Fruit fly (Drosophila melanogaster) whole organism, embryonic: ENCODE measurements around the gene Tailor.

Experiments used
- Abd-B ChIP-seq: fragments of 200-800 bp; sonication (Bioruptor generic); optimal IDR thresholded peaks from 2 replicates; lab custom pipeline; 2018; ENCODE audit warnings: missing biosample characterization, mild to moderate bottlenecking, missing genetic modification characterization, moderate library complexity
- Atf-2 ChIP-seq: fragments of 200-800 bp; sonication (Bioruptor generic); optimal IDR thresholded peaks from 2 replicates; lab custom pipeline; 2016; ENCODE audit warnings: missing biosample characterization, missing genetic modification characterization
- Awh ChIP-seq: fragments of 200-800 bp; sonication (Bioruptor generic); IDR thresholded peaks from 2 replicates; pipeline ENCODE4, ENCODE4 v1.3.6; 2022; ENCODE audit warnings: missing biosample characterization, missing genetic modification characterization
- CG10147 ChIP-seq: fragments of 200-800 bp; sonication (Bioruptor generic); optimal IDR thresholded peaks from 2 replicates; lab custom pipeline; 2019; ENCODE audit warnings: missing biosample characterization, mild to moderate bottlenecking, missing genetic modification characterization, moderate library complexity
- CG10366 ChIP-seq: fragments of 200-800 bp; sonication (Bioruptor generic); IDR thresholded peaks from 2 replicates; pipeline ENCODE4 v1.3.6; 2022; ENCODE audit warnings: missing biosample characterization, missing genetic modification characterization
- CG11560 ChIP-seq: fragments of 200-800 bp; sonication (Bioruptor generic); IDR thresholded peaks from 3 replicates; pipeline ENCODE4 v1.3.6; 2022; ENCODE audit warnings: missing biosample characterization, missing genetic modification characterization
- CG12299 ChIP-seq: fragments of 200-800 bp; sonication (Bioruptor generic); optimal IDR thresholded peaks from 2 replicates; lab custom pipeline; 2018; ENCODE audit warnings: missing biosample characterization, mild to moderate bottlenecking, missing genetic modification characterization
- CG12744 ChIP-seq: fragments of 200-800 bp; sonication (Bioruptor generic); optimal IDR thresholded peaks from 2 replicates; lab custom pipeline; 2016; ENCODE audit warnings: missing biosample characterization, missing genetic modification characterization
- CG13296 ChIP-seq: fragments of 200-800 bp; sonication (Bioruptor generic); optimal IDR thresholded peaks from 3 replicates; lab custom pipeline; 2018; ENCODE audit warnings: missing biosample characterization, mild to moderate bottlenecking, missing genetic modification characterization
- CG1603 ChIP-seq: fragments of 200-800 bp; sonication (Bioruptor generic); optimal IDR thresholded peaks from 2 replicates; lab custom pipeline; 2019; ENCODE audit warnings: missing biosample characterization, mild to moderate bottlenecking, missing genetic modification characterization, moderate library complexity
- CG18011 ChIP-seq: fragments of 200-800 bp; sonication (Bioruptor generic); optimal IDR thresholded peaks from 2 replicates; lab custom pipeline; 2017; ENCODE audit warnings: missing biosample characterization, missing genetic modification characterization, mild to moderate bottlenecking, moderate library complexity, missing genotype
- CG2875 ChIP-seq: fragments of 200-800 bp; sonication (Bioruptor generic); optimal IDR thresholded peaks from 2 replicates; lab custom pipeline; 2017; ENCODE audit warnings: missing biosample characterization, mild to moderate bottlenecking, missing genetic modification characterization, missing genetic modification reagents
- CG32767 ChIP-seq: fragments of 200-800 bp; sonication (Bioruptor generic); IDR thresholded peaks from 2 replicates; pipeline ENCODE4 v1.3.6; 2022; ENCODE audit warnings: missing biosample characterization, missing genetic modification characterization
- CG32772 ChIP-seq: fragments of 200-800 bp; sonication (Bioruptor generic); IDR thresholded peaks from 2 replicates; pipeline ENCODE4 v1.3.6; 2022; ENCODE audit warnings: missing biosample characterization, missing genetic modification characterization
- CG33213 ChIP-seq: fragments of 200-800 bp; sonication (Bioruptor generic); optimal IDR thresholded peaks from 3 replicates; lab custom pipeline; 2016; ENCODE audit warnings: missing biosample characterization, missing genetic modification characterization
- CG4854 ChIP-seq: fragments of 200-800 bp; sonication (Bioruptor generic); optimal IDR thresholded peaks from 2 replicates; lab custom pipeline; 2016; ENCODE audit warnings: missing biosample characterization, missing genetic modification characterization, inconsistent platforms
- CG7987 ChIP-seq: fragments of 200-800 bp; sonication (Bioruptor generic); optimal IDR thresholded peaks from 2 replicates; lab custom pipeline; 2018; ENCODE audit warnings: missing biosample characterization, mild to moderate bottlenecking, missing genetic modification characterization, moderate library complexity
- CG8089 ChIP-seq: fragments of 200-800 bp; sonication (Bioruptor generic); optimal IDR thresholded peaks from 3 replicates; lab custom pipeline; 2016; ENCODE audit warnings: missing biosample characterization, missing genetic modification characterization
- CG9437 ChIP-seq: fragments of 200-800 bp; sonication (Bioruptor generic); optimal IDR thresholded peaks from 2 replicates; lab custom pipeline; 2018; ENCODE audit warnings: missing biosample characterization, mild to moderate bottlenecking, missing genetic modification characterization
- D19A ChIP-seq: fragments of 200-800 bp; optimal IDR thresholded peaks from 3 replicates; lab custom pipeline; 2019; ENCODE audit warnings: missing biosample characterization, mild to moderate bottlenecking, missing genetic modification characterization, moderate library complexity
- Fer3 ChIP-seq: fragments of 200-800 bp; sonication (Bioruptor generic); optimal IDR thresholded peaks from 2 replicates; lab custom pipeline; 2018; ENCODE audit warnings: missing biosample characterization, mild to moderate bottlenecking, missing genetic modification characterization, moderate library complexity
- H15 ChIP-seq: fragments of 200-800 bp; sonication (Bioruptor generic); IDR thresholded peaks from 3 replicates; pipeline ENCODE4 v1.3.6; 2022; ENCODE audit warnings: missing biosample characterization, missing genetic modification characterization
- HmgD ChIP-seq: fragments of 200-800 bp; sonication (Bioruptor generic); optimal IDR thresholded peaks from 3 replicates; lab custom pipeline; 2016; ENCODE audit warnings: missing biosample characterization, missing genetic modification characterization
- Hsf ChIP-seq: fragments of 200-800 bp; sonication (Bioruptor generic); optimal IDR thresholded peaks from 3 replicates; lab custom pipeline; 2016; ENCODE audit warnings: missing biosample characterization, missing genetic modification characterization
- Max ChIP-seq: fragments of 200-800 bp; sonication (Bioruptor generic); optimal IDR thresholded peaks from 2 replicates; lab custom pipeline; 2016; ENCODE audit warnings: missing biosample characterization, mild to moderate bottlenecking, missing genetic modification characterization
- NK7.1 ChIP-seq: fragments of 200-800 bp; sonication (Bioruptor generic); optimal IDR thresholded peaks from 3 replicates; lab custom pipeline; 2016; ENCODE audit warnings: missing biosample characterization, missing genetic modification characterization
- Nf-YC ChIP-seq: fragments of 200-800 bp; optimal IDR thresholded peaks from 3 replicates; lab custom pipeline; 2019; ENCODE audit warnings: missing biosample characterization, mild to moderate bottlenecking, missing genetic modification characterization, moderate library complexity
- Rx ChIP-seq: fragments of 200-800 bp; sonication (Bioruptor generic); IDR thresholded peaks from 2 replicates; pipeline ENCODE4 v1.3.6; 2022; ENCODE audit warnings: missing biosample characterization, missing genetic modification characterization
- Ssrp ChIP-seq: fragments of 200-800 bp; sonication (Bioruptor generic); optimal IDR thresholded peaks from 2 replicates; lab custom pipeline; 2018; ENCODE audit warnings: missing biosample characterization, mild to moderate bottlenecking, missing genetic modification characterization, moderate library complexity
- Trl ChIP-seq, 3 experiments: fragments of >200 bp in 2 of 3; fragments of 200-800 bp in 1 of 3; sonication (Bioruptor generic) in 1 of 3; optimal IDR thresholded peaks; 2 replicates in 1 of 3; 3 replicates in 2 of 3; lab custom pipeline; 2016 to 2017; ENCODE audit warnings: missing biosample characterization in 1 of 3, missing genetic modification characterization in 1 of 3
- bbx ChIP-seq: fragments of 200-800 bp; sonication (Bioruptor generic); IDR thresholded peaks from 2 replicates; pipeline ENCODE4 v1.3.6; 2022; ENCODE audit warnings: missing biosample characterization, missing genetic modification characterization; ENCODE audit not compliant: partially characterized antibody
- cad ChIP-seq: fragments of >200 bp; optimal IDR thresholded peaks from 2 replicates; lab custom pipeline; 2017; ENCODE audit warnings: missing biosample characterization, missing genetic modification characterization
- danr ChIP-seq: fragments of 200-800 bp; sonication (Bioruptor generic); IDR thresholded peaks from 2 replicates; pipeline ENCODE4 v1.3.6; 2022; ENCODE audit warnings: missing biosample characterization, missing genetic modification characterization
- fd96Cb ChIP-seq: fragments of 200-800 bp; sonication (Bioruptor generic); optimal IDR thresholded peaks from 2 replicates; lab custom pipeline; 2018; ENCODE audit warnings: missing biosample characterization, mild to moderate bottlenecking, missing genetic modification characterization, moderate library complexity
- fru ChIP-seq: fragments of >200 bp; optimal IDR thresholded peaks from 2 replicates; lab custom pipeline; 2017
- ham ChIP-seq: fragments of 200-800 bp; sonication (Bioruptor generic); IDR thresholded peaks from 2 replicates; pipeline ENCODE4 v1.3.6; 2022; ENCODE audit warnings: missing biosample characterization, missing genetic modification characterization
- lbe ChIP-seq: fragments of 200-800 bp; sonication (Bioruptor generic); optimal IDR thresholded peaks from 2 replicates; lab custom pipeline; 2016; ENCODE audit warnings: missing biosample characterization, mild to moderate bottlenecking, missing genetic modification characterization
- lilli ChIP-seq: fragments of 200-800 bp; sonication (Bioruptor generic); optimal IDR thresholded peaks from 3 replicates; lab custom pipeline; 2016; ENCODE audit warnings: missing biosample characterization, missing genetic modification characterization
- lmd ChIP-seq: fragments of 200-800 bp; sonication (Bioruptor generic); IDR thresholded peaks from 2 replicates; pipeline ENCODE4 v1.3.6; 2022; ENCODE audit warnings: missing biosample characterization, missing genetic modification characterization
- luna ChIP-seq: fragments of 200-800 bp; sonication (Bioruptor generic); optimal IDR thresholded peaks from 2 replicates; lab custom pipeline; 2016; ENCODE audit warnings: missing biosample characterization, missing genetic modification characterization
- nau ChIP-seq: fragments of 200-800 bp; sonication (Bioruptor generic); optimal IDR thresholded peaks from 3 replicates; lab custom pipeline; 2017; ENCODE audit warnings: missing biosample characterization, mild to moderate bottlenecking, missing genetic modification characterization, missing genetic modification reagents
- shn ChIP-seq: fragments of 200-800 bp; sonication (Bioruptor generic); optimal IDR thresholded peaks from 3 replicates; lab custom pipeline; 2016; ENCODE audit warnings: missing biosample characterization, missing genetic modification characterization
- sob ChIP-seq: fragments of 200-800 bp; sonication (Bioruptor generic); IDR thresholded peaks from 2 replicates; pipeline ENCODE4 v1.3.6; 2022; ENCODE audit warnings: missing biosample characterization, missing genetic modification characterization
- sqz ChIP-seq: fragments of 200-800 bp; sonication (Bioruptor generic); optimal IDR thresholded peaks from 3 replicates; lab custom pipeline; 2018; ENCODE audit warnings: missing biosample characterization, mild to moderate bottlenecking, missing genetic modification characterization
- tgo ChIP-seq: fragments of 200-800 bp; sonication (Bioruptor generic); IDR thresholded peaks from 3 replicates; pipeline ENCODE4 v1.3.6; 2022; ENCODE audit warnings: missing biosample characterization, missing genetic modification characterization
- tll ChIP-seq, 2 experiments: fragments of 200-800 bp in 1 of 2; fragments of >200 bp in 1 of 2; sonication (Bioruptor generic) in 1 of 2; optimal IDR thresholded peaks; 2 replicates each; lab custom pipeline; 2017 to 2019; ENCODE audit warnings: missing biosample characterization in 2 of 2, missing genetic modification characterization in 2 of 2, mild to moderate bottlenecking in 1 of 2, moderate library complexity in 1 of 2
- tup ChIP-seq: fragments of 200-800 bp; sonication (Bioruptor generic); optimal IDR thresholded peaks from 2 replicates; lab custom pipeline; 2016; ENCODE audit warnings: missing biosample characterization, mild to moderate bottlenecking, missing genetic modification characterization, moderate library complexity
- vvl ChIP-seq: fragments of 200-800 bp; sonication (Bioruptor generic); IDR thresholded peaks from 2 replicates; pipeline ENCODE4 v1.3.6; 2022; ENCODE audit warnings: missing biosample characterization, missing genetic modification characterization
- zfh2 ChIP-seq: fragments of 200-800 bp; sonication (Bioruptor generic); optimal IDR thresholded peaks from 2 replicates; lab custom pipeline; 2016; ENCODE audit warnings: missing biosample characterization, missing genetic modification characterization

The Tailor gene

DNA sequence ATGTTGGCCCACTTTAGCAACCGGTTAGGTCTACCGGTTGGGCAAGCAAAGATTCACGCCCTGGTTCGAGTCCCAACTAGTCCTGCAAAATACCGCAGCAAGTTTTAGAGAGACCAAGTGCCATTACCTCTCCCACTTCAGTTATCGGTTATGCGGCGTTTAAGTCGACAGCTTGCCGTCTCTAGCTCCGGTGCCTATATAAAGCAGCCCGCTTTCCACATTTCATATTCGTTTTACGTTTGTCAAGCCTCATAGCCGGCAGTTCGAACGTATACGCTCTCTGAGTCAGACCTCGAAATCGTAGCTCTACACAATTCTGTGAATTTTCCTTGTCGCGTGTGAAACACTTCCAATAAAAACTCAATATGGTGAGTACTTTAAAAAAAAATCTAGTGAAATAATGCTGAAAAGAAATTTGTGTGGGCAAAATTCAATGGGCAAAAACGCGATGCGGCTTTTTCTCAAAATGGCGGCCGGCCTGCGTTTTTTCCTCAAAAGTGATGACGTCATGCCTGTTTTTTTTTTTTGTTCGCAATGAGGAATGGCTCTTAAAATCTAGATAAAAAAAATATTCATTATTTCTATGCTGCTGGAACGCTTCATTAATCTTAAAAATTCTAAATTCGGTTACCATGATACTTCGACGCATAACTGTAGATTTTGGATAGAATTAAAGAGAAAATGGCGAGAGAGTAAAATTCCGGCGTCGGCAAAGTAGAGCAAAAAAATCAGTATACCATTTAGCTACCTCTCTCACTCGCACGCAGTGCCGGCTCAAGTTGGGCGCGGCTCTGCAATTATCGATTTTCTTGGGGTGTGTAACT, 706 bp upstream of the Tailor start, which contains the start of gene alphaTub84B (continued):
- TF ChIP-seq Nf-YC (tag; lab: Kevin White, UChicago) (peak; percentile 43), cad (GFP tag; lab: Kevin White, UChicago) (no peak), Ssrp (peak; percentile 24), sob (peak; percentile 82), Awh (GFP tag; lab: Robert Waterston, UW) (peak; percentile 42; the same call in 1 of the 2 replicates), fru (lab: Kevin White, UChicago) (no peak), Hsf (GFP tag; lab: Kevin White, UChicago) (peak; percentile 1), HmgD (GFP tag; lab: Kevin White, UChicago) (peak; percentile 72), nau (GFP tag; lab: Kevin White, UChicago) (peak; percentile 59), CG10147 (peak; percentile 61), Max (GFP tag; lab: Kevin White, UChicago) (peak; percentile 45), CG8089 (GFP tag; lab: Kevin White, UChicago) (peak; percentile 72), CG2875 (GFP tag; lab: Kevin White, UChicago) (peak; percentile 66), lilli (GFP tag; lab: Kevin White, UChicago) (peak; percentile 95), NK7.1 (GFP tag; lab: Kevin White, UChicago) (peak; percentile 55), zfh2 (GFP tag; lab: Kevin White, UChicago) (peak; percentile 34), CG12744 (peak; percentile 56), Rx (GFP tag; lab: Robert Waterston, UW) (peak; percentile 39), luna (GFP tag; lab: Kevin White, UChicago) (peak; percentile 58), CG7987 (GFP tag; lab: Kevin White, UChicago) (peak; percentile 85), Atf-2 (GFP tag; lab: Kevin White, UChicago) (peak; percentile 75), Abd-B (GFP tag; lab: Kevin White, UChicago) (no peak), sqz (peak; percentile 99), shn (GFP tag; lab: Kevin White, UChicago) (peak; percentile 42), tup (GFP tag; lab: Kevin White, UChicago) (peak; percentile 63), bbx (peak; percentile 69), CG9437 (GFP tag; lab: Kevin White, UChicago) (no peak), CG13296 (GFP tag; lab: Kevin White, UChicago) (peak; percentile 64), Fer3 (peak; percentile 57), CG10366 (GFP tag; lab: Robert Waterston, UW) (no peak), D19A (tag; lab: Kevin White, UChicago) (peak; percentile 13), CG12299 (tag; lab: Kevin White, UChicago) (peak; percentile 31), CG18011 (GFP tag; lab: Kevin White, UChicago) (no peak), tgo (peak; percentile 51; the same call in 2 of the 3 replicates), lmd (GFP tag; lab: Robert Waterston, UW) (peak; percentile 10; the same call in 1 of the 2 replicates), danr (GFP tag; lab: Robert Waterston, UW) (no peak), H15 (no peak), tll (GFP tag; optimal IDR thresholded peaks at IDR 0.05; lab: Kevin White, UChicago) (no peak), CG1603 (peak; percentile 81), fd96Cb (tag; lab: Kevin White, UChicago) (no peak), CG4854 (GFP tag; lab: Kevin White, UChicago) (peak; percentile 60), ham (GFP tag; lab: Robert Waterston, UW) (no peak), lbe (GFP tag; lab: Kevin White, UChicago) (peak; percentile 57), CG11560 (no peak; the same call in 2 of the 3 replicates), CG32772 (GFP tag; lab: Robert Waterston, UW) (peak; percentile 51; the same call in 1 of the 2 replicates), Trl (optimal IDR thresholded peaks at IDR 0.05; lab: Kevin White, UChicago) (peak in 1 of 2 experiments; percentile 54), Trl (GFP tag; optimal IDR thresholded peaks at IDR 0.05; lab: Kevin White, UChicago) (peak; percentile 76), CG33213 (GFP tag; lab: Kevin White, UChicago) (peak; percentile 87), vvl (GFP tag; lab: Robert Waterston, UW) (peak; percentile 88), CG32767 (GFP tag; lab: Robert Waterston, UW) (peak; percentile 87)
